Fruit fly (Drosophila melanogaster): ENCODE data around the gene CG43078.

CG43078 gene

DNA sequence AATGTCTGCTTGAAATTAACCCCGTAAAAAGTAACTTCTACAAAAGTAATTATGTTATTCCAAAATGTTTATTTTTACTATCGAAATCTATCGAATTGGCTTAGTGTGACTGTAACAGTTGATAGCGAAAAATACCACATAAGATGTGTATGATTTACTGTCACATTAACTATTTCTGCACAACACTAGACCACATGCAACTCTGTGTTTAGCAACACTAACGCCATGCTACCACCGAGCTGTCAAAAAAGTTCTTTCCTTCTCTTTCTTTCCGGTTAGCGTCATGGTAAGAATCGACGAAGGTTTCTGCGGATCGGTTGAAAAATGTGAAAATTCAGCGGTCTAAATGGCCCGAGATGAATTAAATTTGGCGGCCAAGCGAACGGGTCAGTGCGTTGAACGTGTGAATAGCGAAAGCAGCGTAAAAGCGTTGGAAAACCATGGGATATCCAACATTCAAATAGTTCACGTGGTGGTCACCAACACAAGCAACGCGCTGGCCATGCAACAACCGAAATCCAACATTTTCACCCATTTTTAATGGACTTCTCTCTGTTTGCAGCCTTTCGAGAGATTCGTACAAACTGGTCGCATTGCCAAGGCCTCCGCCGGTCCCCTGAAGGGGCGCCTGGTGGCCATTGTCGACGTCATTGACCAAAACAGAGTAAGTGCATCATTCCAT lies 24.3 kb downstream of the CG43078 start, which contains the start of the genes Nelf-E and RpL14 (continued):
- peak; percentile 83 for TF ChIP-seq CG10669 (GFP tag; optimal IDR thresholded peaks at IDR 0.05)
- peak; percentile 64 for TF ChIP-seq Sox15 (GFP tag; optimal IDR thresholded peaks at IDR 0.05)
- peak; percentile 28; the same call in 2 of the 3 replicates for TF ChIP-seq CG8119 (GFP tag; IDR thresholded peaks at IDR 0.05)
- peak; percentile 80 to 91 for TF ChIP-seq ss (GFP tag; optimal IDR thresholded peaks at IDR 0.05)
- TF ChIP-seq OdsH (GFP tag; optimal IDR thresholded peaks at IDR 0.05), result no peak
- TF ChIP-seq CG11294 (GFP tag; IDR thresholded peaks at IDR 0.05), result peak; percentile 46; the same call in 1 of the 2 replicates
- TF ChIP-seq Hr38 (GFP tag; optimal IDR thresholded peaks at IDR 0.05), result no peak
- TF ChIP-seq Gug (GFP tag; IDR thresholded peaks at IDR 0.05), result peak; percentile 66
- TF ChIP-seq CG6854 (GFP tag; optimal IDR thresholded peaks at IDR 0.05), result peak; percentile 94
- peak; percentile 91 for TF ChIP-seq fd85E (GFP tag; optimal IDR thresholded peaks at IDR 0.05)
- TF ChIP-seq pdm3 (GFP tag; optimal IDR thresholded peaks at IDR 0.05), result peak; percentile 84
- TF ChIP-seq lz (GFP tag; optimal IDR thresholded peaks at IDR 0.05), result peak; percentile 93
- TF ChIP-seq topi (GFP tag; optimal IDR thresholded peaks at IDR 0.05), result peak; percentile 91
- TF ChIP-seq Eip93F (GFP tag; optimal IDR thresholded peaks at IDR 0.05), result no peak
- peak; percentile 61 for TF ChIP-seq Ets96B (tag; optimal IDR thresholded peaks at IDR 0.05)
- peak; percentile 78 for TF ChIP-seq acj6 (GFP tag; optimal IDR thresholded peaks at IDR 0.05)
- TF ChIP-seq svp (GFP tag), result peak; percentile 90
- peak; percentile 70 for TF ChIP-seq fd59A (GFP tag; optimal IDR thresholded peaks at IDR 0.05)
- peak; percentile 88 for TF ChIP-seq cyc (GFP tag; optimal IDR thresholded peaks at IDR 0.05)
- TF ChIP-seq Eip75B (GFP tag; optimal IDR thresholded peaks at IDR 0.05), result peak; percentile 89
- TF ChIP-seq CG6163 (GFP tag; IDR thresholded peaks at IDR 0.05), result peak; percentile 91
- TF ChIP-seq Lpt (GFP tag; optimal IDR thresholded peaks at IDR 0.05), result peak; percentile 26
- peak; percentile 88 for TF ChIP-seq Hr39 (GFP tag; optimal IDR thresholded peaks at IDR 0.05)
- peak; percentile 60 for TF ChIP-seq CG11902 (GFP tag; optimal IDR thresholded peaks at IDR 0.05)
- peak; percentile 91 for TF ChIP-seq CG31627 (GFP tag; optimal IDR thresholded peaks at IDR 0.05)
- peak; percentile 83 for TF ChIP-seq CG3032 (tag; optimal IDR thresholded peaks at IDR 0.05)
- TF ChIP-seq Met (GFP tag; optimal IDR thresholded peaks at IDR 0.05), result peak; percentile 90
- peak; percentile 80 for TF ChIP-seq CG7368 (GFP tag; optimal IDR thresholded peaks at IDR 0.05)
- peak; percentile 95 for TF ChIP-seq esn (GFP tag; optimal IDR thresholded peaks at IDR 0.05)
- peak in 1 of 2 experiments; percentile 92 for TF ChIP-seq salr (GFP tag; optimal IDR thresholded peaks at IDR 0.05)
- peak; percentile 88 for TF ChIP-seq CG9139 (GFP tag; optimal IDR thresholded peaks at IDR 0.05)
- peak; percentile 82 for TF ChIP-seq Blimp-1 (GFP tag; optimal IDR thresholded peaks at IDR 0.05)

DNA sequence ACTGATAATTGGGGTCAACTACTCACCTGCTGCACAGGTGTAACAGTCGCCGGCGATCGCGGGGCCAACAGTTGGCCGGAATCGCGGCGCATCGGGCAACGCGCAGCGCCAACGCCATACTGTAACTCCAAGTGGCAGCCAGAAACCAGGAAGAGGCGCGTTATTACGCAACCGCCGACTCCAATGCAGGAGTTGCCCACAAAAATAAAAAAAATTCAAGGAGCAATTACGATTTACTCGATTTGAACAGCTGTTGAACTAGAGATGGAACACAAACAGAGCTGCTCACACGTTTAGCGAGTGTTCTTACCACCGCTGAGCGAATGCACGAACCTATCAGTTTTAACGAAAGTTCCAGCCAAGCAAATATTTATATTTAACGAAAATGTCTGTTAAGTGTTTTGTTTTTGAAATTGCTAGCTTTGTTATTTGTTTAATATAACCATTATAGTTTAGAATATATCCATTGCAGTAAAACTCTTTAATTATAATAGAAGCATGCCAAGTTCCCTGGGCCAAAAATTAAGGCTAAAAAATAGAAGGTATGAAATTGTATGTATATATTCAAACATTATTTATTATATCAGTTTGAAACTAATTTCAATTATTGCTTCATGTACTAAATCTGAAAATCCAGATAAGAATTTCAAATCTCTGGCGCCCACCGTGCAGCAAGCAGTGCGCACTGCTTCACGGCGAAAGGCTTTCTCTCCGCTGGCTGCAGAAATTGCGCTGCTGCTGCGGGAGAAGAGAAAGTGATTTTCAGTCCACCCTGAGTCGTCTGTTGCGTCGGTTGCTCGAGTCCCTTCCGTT lies 27.5 kb downstream of the CG43078 start, which contains the start of the genes CG5989 and CG6282:
TSS of gene CG5989 (minus strand) at position 270 of the 813 bp plus-strand sequence.
TSS of gene CG6282 (plus strand) at position 778 of the 813 bp plus-strand sequence.
- TF ChIP-seq OdsH (GFP tag; optimal IDR thresholded peaks at IDR 0.05) (peak; percentile 7), Eip78C (GFP tag) (peak; percentile 66), CG1621 (tag; optimal IDR thresholded peaks at IDR 0.05) (no peak), salr (GFP tag; optimal IDR thresholded peaks at IDR 0.05) (no peak), cyc (GFP tag; optimal IDR thresholded peaks at IDR 0.05) (no peak), Hr38 (GFP tag; optimal IDR thresholded peaks at IDR 0.05) (no peak), CG10631 (GFP tag; optimal IDR thresholded peaks at IDR 0.05) (no peak), Ets21C (GFP tag; optimal IDR thresholded peaks at IDR 0.05) (no peak), Ets96B (tag; optimal IDR thresholded peaks at IDR 0.05) (no peak), CG4318 (GFP tag; optimal IDR thresholded peaks at IDR 0.05) (no peak), eg (GFP tag; IDR thresholded peaks at IDR 0.05) (no peak), Met (GFP tag; optimal IDR thresholded peaks at IDR 0.05) (peak; percentile 45), Eip93F (GFP tag; optimal IDR thresholded peaks at IDR 0.05) (no peak), CG32006 (GFP tag; optimal IDR thresholded peaks at IDR 0.05) (peak; percentile 62), Sox15 (GFP tag; optimal IDR thresholded peaks at IDR 0.05) (no peak), CG6854 (GFP tag; optimal IDR thresholded peaks at IDR 0.05) (no peak), acj6 (GFP tag; optimal IDR thresholded peaks at IDR 0.05) (peak; percentile 6), lz (GFP tag; optimal IDR thresholded peaks at IDR 0.05) (peak; percentile 8), CG8319 (GFP tag; optimal IDR thresholded peaks at IDR 0.05) (no peak), ss (GFP tag; optimal IDR thresholded peaks at IDR 0.05) (no peak), topi (GFP tag; optimal IDR thresholded peaks at IDR 0.05) (no peak), Smox (GFP tag; optimal IDR thresholded peaks at IDR 0.05) (peak; percentile 7), CG16779 (tag; optimal IDR thresholded peaks at IDR 0.05) (no peak), fd85E (GFP tag; optimal IDR thresholded peaks at IDR 0.05) (no peak), CG8119 (GFP tag; IDR thresholded peaks at IDR 0.05) (peak; percentile 54), CG6163 (GFP tag; IDR thresholded peaks at IDR 0.05) (0 out of 3 replicates have a peak, but pooled peaks have one; percentile 22), CG15336 (GFP tag; IDR thresholded peaks at IDR 0.05) (peak; percentile 65), vri (GFP tag; optimal IDR thresholded peaks at IDR 0.05) (peak; percentile 48), dsx (GFP tag; optimal IDR thresholded peaks at IDR 0.05; ENCODE audit: poor library complexity, severe bottlenecking) (no peak), Gug (GFP tag; IDR thresholded peaks at IDR 0.05) (0 out of 2 replicates have a peak, but pooled peaks have one; percentile 15)

All from whole organism, prepupa.